Fruit fly (Drosophila melanogaster) whole organism, embryonic: ENCODE data around the gene CG6052.
A peak's percentile ranks its signal among the peaks of the same experiment; 100 is the strongest.

Experiments used
- CG10209 ChIP-seq: fragments of 200-800 bp; sonication (Bioruptor generic); optimal IDR thresholded peaks from 3 replicates; lab custom pipeline; 2017; ENCODE audit warnings: missing biosample characterization, mild to moderate bottlenecking, missing genetic modification characterization, missing genetic modification reagents
- CG1024 ChIP-seq: fragments of 200-800 bp; sonication (Bioruptor generic); IDR thresholded peaks from 2 replicates; pipeline ENCODE4 v1.3.6; 2022; ENCODE audit warnings: missing biosample characterization, missing genetic modification characterization
- CG10274 ChIP-seq: fragments of 200-800 bp; sonication (Bioruptor generic); optimal IDR thresholded peaks from 3 replicates; lab custom pipeline; 2017; ENCODE audit warnings: missing biosample characterization, mild to moderate bottlenecking, missing genetic modification characterization
- CG11398 ChIP-seq: fragments of 200-800 bp; sonication (Bioruptor generic); optimal IDR thresholded peaks from 2 replicates; lab custom pipeline; 2016; ENCODE audit warnings: missing biosample characterization, missing genetic modification characterization
- CG12391 ChIP-seq: fragments of 200-800 bp; sonication (Bioruptor generic); optimal IDR thresholded peaks from 3 replicates; lab custom pipeline; 2018; ENCODE audit warnings: missing biosample characterization, mild to moderate bottlenecking, missing genetic modification characterization, moderate library complexity
- CG12769 ChIP-seq: fragments of 200-800 bp; sonication (Bioruptor generic); optimal IDR thresholded peaks from 2 replicates; lab custom pipeline; 2019; ENCODE audit warnings: missing biosample characterization, mild to moderate bottlenecking, missing genetic modification characterization, moderate library complexity
- CG13123 ChIP-seq: fragments of 200-800 bp; sonication (Bioruptor generic); optimal IDR thresholded peaks from 2 replicates; lab custom pipeline; 2016; ENCODE audit warnings: missing biosample characterization, missing genetic modification characterization
- CG14965 ChIP-seq: fragments of 200-800 bp; sonication (Bioruptor generic); optimal IDR thresholded peaks from 2 replicates; lab custom pipeline; 2016; ENCODE audit warnings: missing biosample characterization, missing genetic modification characterization, borderline replicate concordance
- CG18599 ChIP-seq: fragments of 200-800 bp; sonication (Bioruptor generic); optimal IDR thresholded peaks from 3 replicates; lab custom pipeline; 2017; ENCODE audit warnings: missing biosample characterization, missing genetic modification characterization, mild to moderate bottlenecking, moderate library complexity, missing genetic modification reagents
- CG32532 ChIP-seq: fragments of 200-800 bp; sonication (Bioruptor generic); IDR thresholded peaks from 2 replicates; pipeline ENCODE4 v1.3.6; 2022; ENCODE audit warnings: missing biosample characterization, missing genetic modification characterization
- CG33213 ChIP-seq: fragments of 200-800 bp; sonication (Bioruptor generic); optimal IDR thresholded peaks from 3 replicates; lab custom pipeline; 2016; ENCODE audit warnings: missing biosample characterization, missing genetic modification characterization
- CG3995 ChIP-seq: fragments of 200-800 bp; sonication (Bioruptor generic); optimal IDR thresholded peaks from 3 replicates; lab custom pipeline; 2016; ENCODE audit warnings: missing biosample characterization, missing genetic modification characterization
- CG4820 ChIP-seq: fragments of 200-800 bp; sonication (Bioruptor generic); optimal IDR thresholded peaks from 3 replicates; lab custom pipeline; 2016; ENCODE audit warnings: missing biosample characterization, missing genetic modification characterization
- CG6175 ChIP-seq: fragments of 200-800 bp; sonication (Bioruptor generic); IDR thresholded peaks from 3 replicates; pipeline ENCODE4 v1.3.6; 2022; ENCODE audit warnings: missing biosample characterization, missing genetic modification characterization
- CG6689 ChIP-seq: fragments of 200-800 bp; sonication (Bioruptor generic); IDR thresholded peaks from 2 replicates; pipeline ENCODE4 v1.3.6; 2022; ENCODE audit warnings: missing biosample characterization, missing genetic modification characterization
- CG7745 ChIP-seq: fragments of 200-800 bp; sonication (Bioruptor generic); optimal IDR thresholded peaks from 2 replicates; lab custom pipeline; 2018; ENCODE audit warnings: missing biosample characterization, mild to moderate bottlenecking, missing genetic modification characterization, moderate library complexity
- CG8944 ChIP-seq: fragments of 200-800 bp; sonication (Bioruptor generic); optimal IDR thresholded peaks from 3 replicates; lab custom pipeline; 2016; ENCODE audit warnings: missing biosample characterization, missing genetic modification characterization
- CG9797 ChIP-seq: fragments of 200-800 bp; sonication (Bioruptor generic); optimal IDR thresholded peaks from 3 replicates; lab custom pipeline; 2018; ENCODE audit warnings: missing biosample characterization, mild to moderate bottlenecking, missing genetic modification characterization
- CkIIα-i1 ChIP-seq: fragments of 200-800 bp; sonication (Bioruptor generic); IDR thresholded peaks from 2 replicates; pipeline ENCODE4 v1.3.6; 2022; ENCODE audit warnings: missing biosample characterization, missing genetic modification characterization
- Dfd ChIP-seq, 2 experiments: fragments of >200 bp; optimal IDR thresholded peaks; 2 replicates each; lab custom pipeline; 2017; ENCODE audit warnings: missing biosample characterization in 2 of 2, missing genetic modification characterization in 2 of 2
- HHEX ChIP-seq: fragments of 200-800 bp; sonication (Bioruptor generic); optimal IDR thresholded peaks from 3 replicates; lab custom pipeline; 2017; ENCODE audit warnings: missing biosample characterization, mild to moderate bottlenecking, missing genetic modification characterization, missing genetic modification reagents
- HLH54F ChIP-seq: fragments of 200-800 bp; sonication (Bioruptor generic); optimal IDR thresholded peaks from 3 replicates; lab custom pipeline; 2016; ENCODE audit warnings: missing biosample characterization, missing genetic modification characterization
- Hey ChIP-seq: fragments of 200-800 bp; sonication (Bioruptor generic); optimal IDR thresholded peaks from 3 replicates; lab custom pipeline; 2018; ENCODE audit warnings: missing biosample characterization, mild to moderate bottlenecking, missing genetic modification characterization
- Hr3 ChIP-seq: fragments of 200-800 bp; sonication (Bioruptor generic); optimal IDR thresholded peaks from 3 replicates; lab custom pipeline; 2016; ENCODE audit warnings: missing biosample characterization, missing genetic modification characterization
- MBD-R2 ChIP-seq: fragments of 200-800 bp; sonication (Bioruptor generic); IDR thresholded peaks from 2 replicates; pipeline ENCODE4 v1.3.6; 2022; ENCODE audit warnings: missing biosample characterization, missing genetic modification characterization
- MTF-1 ChIP-seq: fragments of 200-800 bp; sonication (Bioruptor generic); optimal IDR thresholded peaks from 2 replicates; lab custom pipeline; 2018; ENCODE audit warnings: missing biosample characterization, mild to moderate bottlenecking, missing genetic modification characterization, borderline replicate concordance
- NfI ChIP-seq: fragments of 200-800 bp; sonication (Bioruptor generic); optimal IDR thresholded peaks from 3 replicates; lab custom pipeline; 2018; ENCODE audit warnings: missing biosample characterization, mild to moderate bottlenecking, missing genetic modification characterization, moderate library complexity
- Oaz ChIP-seq: fragments of 200-800 bp; sonication (Bioruptor generic); IDR thresholded peaks from 2 replicates; pipeline ENCODE4 v1.3.6; 2022; ENCODE audit warnings: missing biosample characterization, missing genetic modification characterization
- Opbp ChIP-seq: fragments of 200-800 bp; sonication (Bioruptor generic); IDR thresholded peaks from 3 replicates; pipeline ENCODE4 v1.3.6; 2022; ENCODE audit warnings: missing biosample characterization, missing genetic modification characterization; ENCODE audit not compliant: partially characterized antibody
- PHDP ChIP-seq: fragments of 200-800 bp; sonication (Bioruptor generic); optimal IDR thresholded peaks from 3 replicates; lab custom pipeline; 2018; ENCODE audit warnings: missing biosample characterization, mild to moderate bottlenecking, missing genetic modification characterization, moderate library complexity
- Rx ChIP-seq: fragments of 200-800 bp; sonication (Bioruptor generic); IDR thresholded peaks from 2 replicates; pipeline ENCODE4 v1.3.6; 2022; ENCODE audit warnings: missing biosample characterization, missing genetic modification characterization
- Stat92E ChIP-seq, 3 experiments: fragments of >200 bp in 2 of 3; fragments of 200-800 bp in 1 of 3; sonication (Bioruptor generic) in 1 of 3; optimal IDR thresholded peaks; 2 replicates each; lab custom pipeline; 2017 to 2019; ENCODE audit warnings: missing biosample characterization in 3 of 3, missing genetic modification characterization in 3 of 3, mild to moderate bottlenecking in 1 of 3, moderate library complexity in 1 of 3
- br ChIP-seq: fragments of >200 bp; optimal IDR thresholded peaks from 2 replicates; lab custom pipeline; 2017
- caup ChIP-seq: fragments of 200-800 bp; sonication (Bioruptor generic); optimal IDR thresholded peaks from 3 replicates; lab custom pipeline; 2017; ENCODE audit warnings: missing biosample characterization, mild to moderate bottlenecking, missing genetic modification characterization, moderate library complexity; ENCODE audit not compliant: severe bottlenecking
- cg ChIP-seq: fragments of 200-800 bp; sonication (Bioruptor generic); optimal IDR thresholded peaks from 3 replicates; lab custom pipeline; 2019; ENCODE audit warnings: missing biosample characterization, mild to moderate bottlenecking, missing genetic modification characterization, moderate library complexity
- gfzf ChIP-seq: fragments of 200-800 bp; sonication (Bioruptor generic); optimal IDR thresholded peaks from 2 replicates; lab custom pipeline; 2016; ENCODE audit warnings: missing biosample characterization, mild to moderate bottlenecking, missing genetic modification characterization, moderate library complexity
- grau ChIP-seq: fragments of 200-800 bp; optimal IDR thresholded peaks from 3 replicates; lab custom pipeline; 2019; ENCODE audit warnings: missing biosample characterization, mild to moderate bottlenecking, missing genetic modification characterization, moderate library complexity
- h ChIP-seq: fragments of >200 bp; optimal IDR thresholded peaks from 2 replicates; lab custom pipeline; 2017
- hkb ChIP-seq, 2 experiments: fragments of 200-800 bp in 1 of 2; fragments of >200 bp in 1 of 2; sonication (Bioruptor generic) in 1 of 2; IDR thresholded peaks in 1 of 2; optimal IDR thresholded peaks in 1 of 2; 2 replicates each; pipeline versions ENCODE4 v1.3.6 to Lab custom; 2017 to 2022; ENCODE audit warnings: missing biosample characterization in 1 of 2, missing genetic modification characterization in 1 of 2
- lilli ChIP-seq: fragments of 200-800 bp; sonication (Bioruptor generic); optimal IDR thresholded peaks from 3 replicates; lab custom pipeline; 2016; ENCODE audit warnings: missing biosample characterization, missing genetic modification characterization
- nau ChIP-seq: fragments of 200-800 bp; sonication (Bioruptor generic); optimal IDR thresholded peaks from 3 replicates; lab custom pipeline; 2017; ENCODE audit warnings: missing biosample characterization, mild to moderate bottlenecking, missing genetic modification characterization, missing genetic modification reagents
- pum ChIP-seq: fragments of 200-800 bp; sonication (Bioruptor generic); optimal IDR thresholded peaks from 2 replicates; lab custom pipeline; 2016; ENCODE audit warnings: missing biosample characterization, missing genetic modification characterization
- rib ChIP-seq: fragments of 200-800 bp; sonication (Bioruptor generic); IDR thresholded peaks from 2 replicates; pipeline ENCODE4 v1.3.6; 2022; ENCODE audit warnings: missing biosample characterization, missing genetic modification characterization
- row ChIP-seq: fragments of 200-800 bp; sonication (Bioruptor generic); IDR thresholded peaks from 3 replicates; pipeline ENCODE4 v1.3.6; 2022; ENCODE audit warnings: missing biosample characterization, missing genetic modification characterization
- sima ChIP-seq: fragments of 200-800 bp; sonication (Bioruptor generic); optimal IDR thresholded peaks from 2 replicates; lab custom pipeline; 2016; ENCODE audit warnings: missing biosample characterization, missing genetic modification characterization
- tll ChIP-seq, 2 experiments: fragments of 200-800 bp in 1 of 2; fragments of >200 bp in 1 of 2; sonication (Bioruptor generic) in 1 of 2; optimal IDR thresholded peaks; 2 replicates each; lab custom pipeline; 2017 to 2019; ENCODE audit warnings: missing biosample characterization in 2 of 2, missing genetic modification characterization in 2 of 2, mild to moderate bottlenecking in 1 of 2, moderate library complexity in 1 of 2
- toy ChIP-seq: fragments of 200-800 bp; sonication (Bioruptor generic); IDR thresholded peaks from 2 replicates; pipeline ENCODE4 v1.3.6; 2022; ENCODE audit warnings: missing biosample characterization, missing genetic modification characterization
- trh ChIP-seq: fragments of 200-800 bp; sonication (Bioruptor generic); optimal IDR thresholded peaks from 2 replicates; lab custom pipeline; 2016; ENCODE audit warnings: missing biosample characterization, missing genetic modification characterization

CG6052 gene

DNA sequence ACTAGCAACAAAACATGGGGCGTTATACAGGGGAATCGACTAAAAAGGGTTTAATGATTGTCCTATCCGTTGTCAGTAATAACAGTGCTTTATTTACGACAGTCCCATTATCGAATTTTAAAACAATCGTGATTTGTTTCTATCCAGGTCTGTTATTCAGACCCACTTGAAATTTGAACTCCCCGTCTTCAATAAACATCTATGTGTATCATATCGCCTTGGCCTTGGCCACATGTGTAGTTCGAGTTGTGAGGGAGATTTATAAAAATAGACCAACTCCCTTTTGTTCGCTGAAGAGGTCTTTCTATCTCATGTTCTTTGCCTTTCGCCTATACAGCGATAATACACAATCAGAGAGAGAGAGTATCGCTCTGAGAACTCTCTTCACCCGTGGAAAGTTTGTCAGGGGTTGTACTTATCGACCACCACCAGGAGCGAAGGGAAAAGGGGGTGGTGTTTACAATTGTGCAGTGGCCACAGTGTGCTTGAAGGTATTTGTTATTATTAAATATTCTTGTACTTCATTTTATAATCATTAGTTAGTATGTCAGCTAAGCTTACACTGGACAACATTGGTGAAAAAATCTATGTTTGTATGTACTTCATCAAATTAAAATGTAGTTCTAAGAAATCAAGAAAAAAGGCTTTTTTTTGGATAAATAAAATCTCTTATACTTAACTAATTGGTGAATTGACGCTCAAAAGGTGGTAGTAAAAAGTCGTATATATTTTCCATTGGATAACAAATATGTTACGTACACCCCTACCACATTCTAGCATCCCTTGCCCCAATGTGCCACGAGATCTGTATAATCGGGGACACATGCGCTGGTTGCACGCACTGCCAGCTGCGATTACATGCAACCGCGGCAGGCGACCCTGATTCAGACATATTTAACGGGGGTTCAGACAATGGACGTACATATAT, 28.2 kb upstream of the CG6052 start (continued):
- TF ChIP-seq row (GFP tag; lab: Robert Waterston, UW) (peak; percentile 83), caup (GFP tag; lab: Kevin White, UChicago) (no peak), CG9797 (GFP tag; lab: Kevin White, UChicago) (peak; percentile 26), CG12391 (tag; lab: Kevin White, UChicago) (peak; percentile 88), Hey (tag; lab: Kevin White, UChicago) (peak; percentile 35), CG12769 (no peak), CkIIα-i1 (no peak), hkb (optimal IDR thresholded peaks at IDR 0.05; lab: Kevin White, UChicago) (no peak), hkb (GFP tag; IDR thresholded peaks at IDR 0.05; lab: Robert Waterston, UW) (peak; percentile 80), Oaz (GFP tag; lab: Robert Waterston, UW) (no peak; the same call in 1 of the 2 replicates), CG13123 (GFP tag; lab: Kevin White, UChicago) (peak; percentile 39), NfI (peak; percentile 5), grau (tag; lab: Kevin White, UChicago) (peak; percentile 80), PHDP (peak; percentile 61), pum (GFP tag; lab: Kevin White, UChicago) (peak; percentile 74), HLH54F (GFP tag; lab: Kevin White, UChicago) (peak; percentile 22), tll (GFP tag; optimal IDR thresholded peaks at IDR 0.05; lab: Kevin White, UChicago) (no peak), CG10274 (GFP tag; lab: Kevin White, UChicago) (peak; percentile 25), CG32532 (GFP tag; lab: Robert Waterston, UW) (no peak), CG4820 (GFP tag; lab: Kevin White, UChicago) (peak; percentile 83), lilli (GFP tag; lab: Kevin White, UChicago) (peak; percentile 45), toy (GFP tag; lab: Robert Waterston, UW) (no peak), MTF-1 (GFP tag; lab: Kevin White, UChicago) (no peak), h (lab: Kevin White, UChicago) (no peak), CG6689 (GFP tag; lab: Robert Waterston, UW) (peak; percentile 82), CG3995 (GFP tag; lab: Kevin White, UChicago) (no peak), CG14965 (GFP tag; lab: Kevin White, UChicago) (no peak), sima (GFP tag; lab: Kevin White, UChicago) (no peak), CG33213 (peak; percentile 1), CG10209 (peak; percentile 82), Dfd (GFP tag; optimal IDR thresholded peaks at IDR 0.05; lab: Kevin White, UChicago) (no peak), CG11398 (GFP tag; lab: Kevin White, UChicago) (no peak), CG8944 (GFP tag; lab: Kevin White, UChicago) (peak; percentile 54), Opbp (GFP tag; lab: Robert Waterston, UW) (no peak), rib (no peak), CG18599 (GFP tag; lab: Kevin White, UChicago) (peak; percentile 57), CG1024 (GFP tag; lab: Robert Waterston, UW) (peak; percentile 45; the same call in 1 of the 2 replicates), nau (GFP tag; lab: Kevin White, UChicago) (peak; percentile 75), cg (GFP tag; lab: Kevin White, UChicago) (no peak), MBD-R2 (no peak), trh (peak; percentile 37), gfzf (no peak), Hr3 (GFP tag; lab: Kevin White, UChicago) (peak; percentile 74), HHEX (peak; percentile 69), br (lab: Kevin White, UChicago) (no peak), CG7745 (tag; lab: Kevin White, UChicago) (peak; percentile 30), Stat92E (GFP tag; optimal IDR thresholded peaks at IDR 0.05; lab: Kevin White, UChicago) (peak in 1 of 3 experiments; percentile 77), CG6175 (GFP tag; lab: Robert Waterston, UW) (no peak), Rx (GFP tag; lab: Robert Waterston, UW) (peak; percentile 57; the same call in 1 of the 2 replicates)
